Fruit fly (Drosophila melanogaster): ENCODE data around the gene Atg18a.
A peak's percentile ranks its signal among the peaks of the same experiment; 100 is the strongest.

Gene Atg18a

dm6 chr3L:8175818-8176217 lies 10.8 kb upstream of the Atg18a start, which contains the start of gene RecQ4 (continued):
- TF ChIP-seq cad (GFP tag; optimal IDR thresholded peaks at IDR 0.05) (no peak), Atf6 (GFP tag; IDR thresholded peaks at IDR 0.05) (no peak), CG8388 (GFP tag; optimal IDR thresholded peaks at IDR 0.05) (no peak), NC2β (GFP tag; optimal IDR thresholded peaks at IDR 0.05) (no peak), fd102C (GFP tag; optimal IDR thresholded peaks at IDR 0.05) (no peak), nom (GFP tag; optimal IDR thresholded peaks at IDR 0.05) (no peak), ac (GFP tag; optimal IDR thresholded peaks at IDR 0.05) (peak; percentile 13), CG10462 (GFP tag; optimal IDR thresholded peaks at IDR 0.05) (no peak), dan (GFP tag; IDR thresholded peaks at IDR 0.05) (no peak), fd3F (GFP tag; optimal IDR thresholded peaks at IDR 0.05) (no peak), Drgx (GFP tag; IDR thresholded peaks at IDR 0.05) (no peak), CG6175 (GFP tag; IDR thresholded peaks at IDR 0.05) (no peak), mld (GFP tag; IDR thresholded peaks at IDR 0.05; ENCODE audit: partially characterized antibody) (no peak), gfzf (GFP tag; optimal IDR thresholded peaks at IDR 0.05) (peak; percentile 44), ftz-f1 (GFP tag; optimal IDR thresholded peaks at IDR 0.05) (peak; percentile 9), Doc3 (GFP tag; IDR thresholded peaks at IDR 0.05; ENCODE audit: partially characterized antibody) (0 out of 3 replicates have a peak, but pooled peaks have one; percentile 26), CG4328 (GFP tag; optimal IDR thresholded peaks at IDR 0.05) (no peak), ro (GFP tag; IDR thresholded peaks at IDR 0.05) (no peak), CG17186 (GFP tag; optimal IDR thresholded peaks at IDR 0.05) (no peak), chif (GFP tag; optimal IDR thresholded peaks at IDR 0.05) (no peak), CG7556 (GFP tag; optimal IDR thresholded peaks at IDR 0.05) (no peak), dati (GFP tag; IDR thresholded peaks at IDR 0.05) (no peak), caup (GFP tag; optimal IDR thresholded peaks at IDR 0.05; ENCODE audit: severe bottlenecking) (no peak), CG7987 (GFP tag; optimal IDR thresholded peaks at IDR 0.05) (no peak), Bteb2 (GFP tag; optimal IDR thresholded peaks at IDR 0.05) (no peak), Trl (optimal IDR thresholded peaks at IDR 0.05) (no peak), Trl (GFP tag; optimal IDR thresholded peaks at IDR 0.05) (no peak), dmrt99B (tag; optimal IDR thresholded peaks at IDR 0.05) (no peak), Hey (tag; optimal IDR thresholded peaks at IDR 0.05) (no peak), CG18599 (GFP tag; optimal IDR thresholded peaks at IDR 0.05) (no peak), B-H2 (GFP tag; optimal IDR thresholded peaks at IDR 0.05) (no peak), CG8765 (GFP tag; IDR thresholded peaks at IDR 0.05) (no peak), HHEX (GFP tag; optimal IDR thresholded peaks at IDR 0.05) (no peak), CG4854 (GFP tag; optimal IDR thresholded peaks at IDR 0.05) (no peak), CG2199 (GFP tag; IDR thresholded peaks at IDR 0.05) (no peak), stwl (tag; optimal IDR thresholded peaks at IDR 0.05) (peak; percentile 77), ap (GFP tag; IDR thresholded peaks at IDR 0.05) (no peak), CG14710 (tag; optimal IDR thresholded peaks at IDR 0.05) (peak; percentile 32), CG12659 (GFP tag; optimal IDR thresholded peaks at IDR 0.05) (no peak), CG8290 (GFP tag; optimal IDR thresholded peaks at IDR 0.05) (no peak), CG8290 (tag; optimal IDR thresholded peaks at IDR 0.05) (no peak), CG16863 (GFP tag; optimal IDR thresholded peaks at IDR 0.05) (no peak), en (GFP tag; optimal IDR thresholded peaks at IDR 0.05) (no peak), CG12219 (GFP tag; optimal IDR thresholded peaks at IDR 0.05) (no peak), disco-r (GFP tag; optimal IDR thresholded peaks at IDR 0.05) (no peak), crol (GFP tag; IDR thresholded peaks at IDR 0.05) (no peak), CG18011 (GFP tag; optimal IDR thresholded peaks at IDR 0.05) (peak; percentile 17), tx (GFP tag; optimal IDR thresholded peaks at IDR 0.05) (no peak), ato (GFP tag; IDR thresholded peaks at IDR 0.05; ENCODE audit: partially characterized antibody) (no peak), chinmo (GFP tag; IDR thresholded peaks at IDR 0.05; ENCODE audit: partially characterized antibody) (0 out of 4 replicates have a peak, but pooled peaks have one; percentile 37), Xbp1 (GFP tag; optimal IDR thresholded peaks at IDR 0.05) (no peak), CG4282 (GFP tag; optimal IDR thresholded peaks at IDR 0.05) (peak; percentile 65)

Measured in whole organism, embryonic.